Worm (Caenorhabditis elegans) whole organism, L4 larva: Measurements from ENCODE around the gene parp-2.
A peak's percentile ranks its signal among the peaks of the same experiment; 100 is the strongest.

ENCODE experiments used
- D1046.2 ChIP-seq: fragments of 200-800 bp; sonication (Bioruptor generic); IDR thresholded peaks from 2 replicates; pipeline ENCODE4 v1.3.6; 2022; ENCODE audit warnings: missing genetic modification characterization, missing compliant biosample characterization
- F26F4.8 ChIP-seq: fragments of 200-800 bp; sonication (Bioruptor generic); conservative IDR thresholded peaks from 2 replicates; pipeline ENCODE4 v1.3.6; 2022; ENCODE audit warnings: missing genetic modification characterization, missing compliant biosample characterization
- F37D6.2 ChIP-seq: sonication (generic microtip); optimal IDR thresholded peaks from 2 replicates; lab custom pipeline; 2016; ENCODE audit warnings: mild to moderate bottlenecking, missing genetic modification characterization, missing compliant biosample characterization
- R02D3.7 ChIP-seq: fragments of 150-350 bp; sonication (generic microtip); optimal IDR thresholded peaks from 3 replicates; lab custom pipeline; 2014; ENCODE audit warnings: missing biosample characterization, missing genetic modification characterization
- T26A8.4 ChIP-seq: fragments of 200-800 bp; sonication (Bioruptor generic); IDR thresholded peaks from 2 replicates; pipeline ENCODE4 v1.3.6; 2022; ENCODE audit warnings: missing genetic modification characterization, missing compliant biosample characterization
- Y105C5A.15 ChIP-seq: fragments of 200-800 bp; sonication (Bioruptor generic); IDR thresholded peaks from 2 replicates; pipeline ENCODE4 v1.3.6; 2022; ENCODE audit warnings: missing genetic modification characterization, missing compliant biosample characterization
- Y48G9A.11 ChIP-seq: fragments of 200-800 bp; sonication (Bioruptor generic); IDR thresholded peaks from 2 replicates; pipeline ENCODE4 v1.3.6; 2022; ENCODE audit warnings: missing genetic modification reagents, missing genetic modification characterization, missing compliant biosample characterization
- Y5F2A.4 ChIP-seq: fragments of 200-800 bp; sonication (Bioruptor generic); optimal IDR thresholded peaks from 2 replicates; lab custom pipeline; 2018; ENCODE audit warnings: mild to moderate bottlenecking, missing genetic modification characterization, missing compliant biosample characterization
- Y75B8A.6 ChIP-seq: fragments of 200-800 bp; sonication (Bioruptor generic); IDR thresholded peaks from 2 replicates; pipeline ENCODE4 v1.3.6; 2022; ENCODE audit warnings: missing genetic modification reagents, missing genetic modification characterization, missing compliant biosample characterization
- aha-1 ChIP-seq: fragments of 150-350 bp; peaks from one replicate; lab custom pipeline; 2014; ENCODE audit warnings: missing biosample characterization, missing genetic modification characterization
- ama-1 ChIP-seq: fragments of 150-350 bp; optimal IDR thresholded peaks from 2 replicates; lab custom pipeline; 2014; ENCODE audit warnings: inconsistent platforms, mixed read lengths
- arid-1 ChIP-seq: fragments of 200-800 bp; sonication (Bioruptor generic); conservative IDR thresholded peaks from 2 replicates; pipeline ENCODE4 v1.3.6; 2022; ENCODE audit warnings: missing genetic modification reagents, missing genetic modification characterization, missing compliant biosample characterization
- attf-4 ChIP-seq: sonication (generic microtip); optimal IDR thresholded peaks from 3 replicates; lab custom pipeline; 2017; ENCODE audit warnings: missing biosample characterization, missing genetic modification characterization
- ceh-20 ChIP-seq: fragments of 200-800 bp; sonication (Bioruptor generic); IDR thresholded peaks from 2 replicates; pipeline ENCODE4 v1.3.6; 2022; ENCODE audit warnings: missing genetic modification reagents, missing genetic modification characterization, missing compliant biosample characterization
- ceh-28 ChIP-seq: fragments of 150-350 bp; optimal IDR thresholded peaks from 2 replicates; lab custom pipeline; 2014; ENCODE audit warnings: missing biosample characterization, missing genetic modification reagents, missing genetic modification characterization
- ceh-32 ChIP-seq: sonication (generic microtip); optimal IDR thresholded peaks from 2 replicates; lab custom pipeline; 2016; ENCODE audit warnings: mild to moderate bottlenecking, missing genetic modification characterization, missing compliant biosample characterization; ENCODE audit not compliant: poor library complexity
- ceh-62 ChIP-seq: sonication (generic microtip); optimal IDR thresholded peaks from 2 replicates; lab custom pipeline; 2017; ENCODE audit warnings: missing biosample characterization, missing genetic modification characterization
- daf-16 ChIP-seq, 3 experiments: sonication (generic microtip); optimal IDR thresholded peaks; 2 replicates each; lab custom pipeline; 2016 to 2017; ENCODE audit warnings: missing genetic modification characterization in 3 of 3, missing genetic modification reagents in 3 of 3, mild to moderate bottlenecking in 2 of 3, missing compliant biosample characterization in 2 of 3, missing biosample characterization in 1 of 3, moderate library complexity in 1 of 3
- daf-8 ChIP-seq: fragments of 200-800 bp; sonication (Bioruptor generic); IDR thresholded peaks from 2 replicates; pipeline ENCODE4 v1.3.6; 2022; ENCODE audit warnings: missing genetic modification characterization, missing compliant biosample characterization
- dmd-6 ChIP-seq: fragments of 200-800 bp; sonication (Bioruptor generic); IDR thresholded peaks from 2 replicates; pipeline ENCODE4 v1.3.6; 2022; ENCODE audit warnings: missing genetic modification reagents, missing genetic modification characterization, missing compliant biosample characterization
- dmd-8 ChIP-seq: fragments of 200-800 bp; sonication (Bioruptor generic); IDR thresholded peaks from 2 replicates; pipeline ENCODE4 v1.3.6; 2022; ENCODE audit warnings: missing genetic modification characterization, missing compliant biosample characterization
- egl-27 ChIP-seq: sonication (generic microtip); optimal IDR thresholded peaks from 3 replicates; lab custom pipeline; 2017; ENCODE audit warnings: missing biosample characterization, missing genetic modification reagents, missing genetic modification characterization
- fkh-10 ChIP-seq: fragments of 150-350 bp; optimal IDR thresholded peaks from 2 replicates; lab custom pipeline; 2014; ENCODE audit warnings: missing biosample characterization, missing genetic modification reagents, missing genetic modification characterization
- fos-1 ChIP-seq: fragments of 150-350 bp; optimal IDR thresholded peaks from 2 replicates; lab custom pipeline; 2014; ENCODE audit warnings: missing biosample characterization, missing genetic modification characterization
- hlh-11 ChIP-seq: fragments of 200-800 bp; sonication (Bioruptor generic); optimal IDR thresholded peaks from 2 replicates; lab custom pipeline; 2018; ENCODE audit warnings: mild to moderate bottlenecking, missing genetic modification characterization, missing compliant biosample characterization
- hmg-1.1 ChIP-seq: fragments of 200-800 bp; sonication (Bioruptor generic); IDR thresholded peaks from 2 replicates; pipeline ENCODE4 v1.3.6; 2022; ENCODE audit warnings: missing genetic modification reagents, missing genetic modification characterization, missing compliant biosample characterization
- lin-13 ChIP-seq: fragments of 150-350 bp; optimal IDR thresholded peaks from 2 replicates; lab custom pipeline; 2014; ENCODE audit warnings: missing biosample characterization, missing genetic modification reagents, missing genetic modification characterization
- lin-15B ChIP-seq: fragments of 150-350 bp; sonication (generic microtip); optimal IDR thresholded peaks from 3 replicates; lab custom pipeline; 2014; ENCODE audit warnings: missing biosample characterization, missing genetic modification characterization
- lin-38 ChIP-seq: fragments of 200-800 bp; sonication (Bioruptor generic); IDR thresholded peaks from 2 replicates; pipeline ENCODE4 v1.3.6; 2022; ENCODE audit warnings: missing genetic modification reagents, missing genetic modification characterization, missing compliant biosample characterization
- lin-39 ChIP-seq: fragments of 150-350 bp; optimal IDR thresholded peaks from 2 replicates; lab custom pipeline; 2014; ENCODE audit warnings: missing biosample characterization, missing genetic modification reagents, missing genetic modification characterization
- madf-5 ChIP-seq, 2 experiments: fragments of 200-800 bp; sonication (Bioruptor generic); IDR thresholded peaks; 2 replicates each; pipeline ENCODE4 v1.3.6; 2022; ENCODE audit warnings: missing compliant biosample characterization in 2 of 2, missing genetic modification characterization in 2 of 2
- mdl-1 ChIP-seq, 2 experiments: fragments of 150-350 bp in 1 of 2; sonication (generic microtip) in 1 of 2; optimal IDR thresholded peaks; 2 replicates each; lab custom pipeline; 2014 to 2017; ENCODE audit warnings: missing biosample characterization in 2 of 2, missing genetic modification characterization in 2 of 2
- mxl-2 ChIP-seq: fragments of 200-800 bp; sonication (Bioruptor generic); conservative IDR thresholded peaks from 2 replicates; pipeline ENCODE4 v1.3.6; 2022; ENCODE audit warnings: missing genetic modification reagents, missing genetic modification characterization, missing compliant biosample characterization
- nhr-237 ChIP-seq: sonication (generic microtip); optimal IDR thresholded peaks from 2 replicates; lab custom pipeline; 2017; ENCODE audit warnings: missing biosample characterization, missing genetic modification characterization
- nhr-25 ChIP-seq: sonication (generic microtip); optimal IDR thresholded peaks from 2 replicates; lab custom pipeline; 2017; ENCODE audit warnings: missing genetic modification characterization, mild to moderate bottlenecking, missing compliant biosample characterization, antibody characterized with exemption, moderate library complexity, borderline replicate concordance; ENCODE audit not compliant: insufficient read depth
- nhr-28 ChIP-seq: fragments of 150-350 bp; optimal IDR thresholded peaks from 2 replicates; lab custom pipeline; 2014; ENCODE audit warnings: missing biosample characterization, missing genetic modification characterization
- nhr-48 ChIP-seq: sonication (generic microtip); optimal IDR thresholded peaks from 2 replicates; lab custom pipeline; 2016; ENCODE audit warnings: mild to moderate bottlenecking, missing genetic modification characterization, missing compliant biosample characterization
- nhr-6 ChIP-seq: fragments of 150-350 bp; optimal IDR thresholded peaks from 2 replicates; lab custom pipeline; 2014; ENCODE audit warnings: missing biosample characterization, missing genetic modification characterization
- nhr-77 ChIP-seq: fragments of 150-350 bp; optimal IDR thresholded peaks from 2 replicates; lab custom pipeline; 2014; ENCODE audit warnings: missing biosample characterization, missing genetic modification characterization
- php-3 ChIP-seq: fragments of 200-800 bp; sonication (Bioruptor generic); IDR thresholded peaks from 2 replicates; pipeline ENCODE4 v1.3.6; 2022; ENCODE audit warnings: missing genetic modification reagents, missing genetic modification characterization, missing compliant biosample characterization
- saeg-2 ChIP-seq: fragments of 200-800 bp; sonication (Bioruptor generic); IDR thresholded peaks from 2 replicates; pipeline ENCODE4 v1.3.6; 2022; ENCODE audit warnings: missing genetic modification reagents, missing genetic modification characterization, missing compliant biosample characterization
- sdz-12 ChIP-seq: fragments of 200-800 bp; sonication (Bioruptor generic); optimal IDR thresholded peaks from 2 replicates; lab custom pipeline; 2018; ENCODE audit warnings: mild to moderate bottlenecking, missing genetic modification characterization, missing compliant biosample characterization
- set-16 ChIP-seq: fragments of 200-800 bp; sonication (Bioruptor generic); IDR thresholded peaks from 2 replicates; pipeline ENCODE4 v1.3.6; 2022; ENCODE audit warnings: missing genetic modification reagents, missing genetic modification characterization, missing compliant biosample characterization
- spr-1 ChIP-seq: sonication (generic microtip); optimal IDR thresholded peaks from 2 replicates; lab custom pipeline; 2016; ENCODE audit warnings: mild to moderate bottlenecking, missing genetic modification characterization, missing compliant biosample characterization
- unc-130 ChIP-seq: sonication (generic microtip); optimal IDR thresholded peaks from 2 replicates; lab custom pipeline; 2016; ENCODE audit warnings: missing genetic modification reagents, missing genetic modification characterization, missing compliant biosample characterization
- zfp-2 ChIP-seq: sonication (generic microtip); optimal IDR thresholded peaks from 2 replicates; lab custom pipeline; 2016; ENCODE audit warnings: mild to moderate bottlenecking, missing genetic modification characterization, missing compliant biosample characterization
- zip-11 ChIP-seq: fragments of 200-800 bp; sonication (Bioruptor generic); IDR thresholded peaks from 2 replicates; pipeline ENCODE4 v1.3.6; 2022; ENCODE audit warnings: missing genetic modification characterization, missing compliant biosample characterization
- ztf-11 ChIP-seq: fragments of 150-350 bp; optimal IDR thresholded peaks from 2 replicates; lab custom pipeline; 2014; ENCODE audit warnings: missing biosample characterization, missing genetic modification characterization
- ztf-7 ChIP-seq: fragments of 150-350 bp; optimal IDR thresholded peaks from 2 replicates; lab custom pipeline; 2014; ENCODE audit warnings: missing biosample characterization, missing genetic modification characterization

Gene parp-2

ce11 chrII:9620616-9621015 lies 27.8 kb downstream of the parp-2 start (continued):
- TF ChIP-seq sdz-12 (GFP tag; lab: Kevin White, UChicago) (no peak), nhr-6 (no peak), ceh-32 (no peak), dmd-6 (GFP tag; lab: Robert Waterston, UW) (peak; percentile 89), ceh-62 (tag; lab: Kevin White, UChicago) (no peak), php-3 (GFP tag; lab: Robert Waterston, UW) (peak; percentile 76), saeg-2 (GFP tag; lab: Robert Waterston, UW) (no peak), Y5F2A.4 (GFP tag; lab: Kevin White, UChicago) (no peak), daf-16 (GFP tag; optimal IDR thresholded peaks at IDR 0.05; lab: Kevin White, UChicago) (no peak), daf-16 (tag; optimal IDR thresholded peaks at IDR 0.05; lab: Kevin White, UChicago) (peak; percentile 19), R02D3.7 (no peak), ceh-20 (0 out of 2 replicates have a peak, but pooled peaks have one; percentile 32), Y105C5A.15 (GFP tag; lab: Robert Waterston, UW) (no peak), unc-130 (GFP tag; lab: Kevin White, UChicago) (no peak), ztf-11 (tag; lab: Kevin White, UChicago) (no peak), lin-15B (no peak), fkh-10 (no peak), Y48G9A.11 (GFP tag; lab: Robert Waterston, UW) (no peak), ztf-7 (tag; lab: Kevin White, UChicago) (no peak), T26A8.4 (GFP tag; lab: Robert Waterston, UW) (no peak), daf-8 (GFP tag; lab: Robert Waterston, UW) (no peak), egl-27 (tag; lab: Kevin White, UChicago) (no peak), arid-1 (GFP tag; lab: Robert Waterston, UW) (no peak), fos-1 (tag; lab: Kevin White, UChicago) (no peak), nhr-25 (tag; lab: Kevin White, UChicago) (no peak), madf-5 (GFP tag; IDR thresholded peaks at IDR 0.05; lab: Robert Waterston, UW) (no peak), mxl-2 (GFP tag; lab: Robert Waterston, UW) (no peak), nhr-77 (tag; lab: Kevin White, UChicago) (no peak), lin-13 (GFP tag; lab: Kevin White, UChicago) (peak; percentile 21), D1046.2 (GFP tag; lab: Robert Waterston, UW) (no peak), mdl-1 (tag; optimal IDR thresholded peaks at IDR 0.05; lab: Kevin White, UChicago) (no peak), zfp-2 (no peak), hlh-11 (no peak), set-16 (GFP tag; lab: Robert Waterston, UW) (no peak), aha-1 (tag; lab: Kevin White, UChicago) (no peak), F37D6.2 (tag; lab: Kevin White, UChicago) (no peak), spr-1 (tag; lab: Kevin White, UChicago) (no peak), lin-39 (tag; lab: Kevin White, UChicago) (no peak), F26F4.8 (GFP tag; lab: Robert Waterston, UW) (no peak), dmd-8 (GFP tag; lab: Robert Waterston, UW) (no peak), ceh-28 (tag; lab: Kevin White, UChicago) (no peak), Y75B8A.6 (GFP tag; lab: Robert Waterston, UW) (no peak), lin-38 (GFP tag; lab: Robert Waterston, UW) (no peak), nhr-28 (no peak), attf-4 (tag; lab: Kevin White, UChicago) (no peak), zip-11 (GFP tag; lab: Robert Waterston, UW) (no peak), nhr-237 (tag; lab: Kevin White, UChicago) (no peak), ama-1 (lab: Kevin White, UChicago) (no peak), hmg-1.1 (GFP tag; lab: Robert Waterston, UW) (no peak), nhr-48 (tag; lab: Kevin White, UChicago) (no peak)
